Worm (Caenorhabditis elegans) whole organism, L4 larva: ENCODE data around the gene col-43.

Experiments
- F44E2.7 ChIP-seq: fragments of 200-800 bp; sonication (Bioruptor generic); IDR thresholded peaks from 2 replicates; pipeline ENCODE4 v2.1.2; 2022; ENCODE audit warnings: missing genetic modification characterization, missing compliant biosample characterization
- F49E8.2 ChIP-seq: sonication (generic microtip); optimal IDR thresholded peaks from 2 replicates; lab custom pipeline; 2016; ENCODE audit warnings: missing compliant biosample characterization, mild to moderate bottlenecking, missing genetic modification characterization, borderline replicate concordance
- T26A8.4 ChIP-seq: fragments of 200-800 bp; sonication (Bioruptor generic); IDR thresholded peaks from 2 replicates; pipeline ENCODE4 v1.3.6; 2022; ENCODE audit warnings: missing genetic modification characterization, missing compliant biosample characterization
- Y105C5A.15 ChIP-seq: fragments of 200-800 bp; sonication (Bioruptor generic); IDR thresholded peaks from 2 replicates; pipeline ENCODE4 v1.3.6; 2022; ENCODE audit warnings: missing genetic modification characterization, missing compliant biosample characterization
- Y5F2A.4 ChIP-seq: fragments of 200-800 bp; sonication (Bioruptor generic); optimal IDR thresholded peaks from 2 replicates; lab custom pipeline; 2018; ENCODE audit warnings: mild to moderate bottlenecking, missing genetic modification characterization, missing compliant biosample characterization
- aha-1 ChIP-seq: fragments of 150-350 bp; peaks from one replicate; lab custom pipeline; 2014; ENCODE audit warnings: missing biosample characterization, missing genetic modification characterization
- ama-1 ChIP-seq: fragments of 150-350 bp; optimal IDR thresholded peaks from 2 replicates; lab custom pipeline; 2014; ENCODE audit warnings: inconsistent platforms, mixed read lengths
- ceh-20 ChIP-seq: fragments of 200-800 bp; sonication (Bioruptor generic); IDR thresholded peaks from 2 replicates; pipeline ENCODE4 v1.3.6; 2022; ENCODE audit warnings: missing genetic modification reagents, missing genetic modification characterization, missing compliant biosample characterization
- ceh-44 ChIP-seq: fragments of 200-800 bp; sonication (Bioruptor generic); IDR thresholded peaks from 2 replicates; pipeline ENCODE4 v1.3.6; 2022; ENCODE audit warnings: missing genetic modification reagents, missing genetic modification characterization, missing compliant biosample characterization
- ceh-62 ChIP-seq: sonication (generic microtip); optimal IDR thresholded peaks from 2 replicates; lab custom pipeline; 2017; ENCODE audit warnings: missing biosample characterization, missing genetic modification characterization
- daf-16 ChIP-seq, 3 experiments: sonication (generic microtip); optimal IDR thresholded peaks; 2 replicates each; lab custom pipeline; 2016 to 2017; ENCODE audit warnings: missing genetic modification characterization in 3 of 3, missing genetic modification reagents in 3 of 3, mild to moderate bottlenecking in 2 of 3, missing compliant biosample characterization in 2 of 3, missing biosample characterization in 1 of 3, moderate library complexity in 1 of 3
- daf-8 ChIP-seq: fragments of 200-800 bp; sonication (Bioruptor generic); IDR thresholded peaks from 2 replicates; pipeline ENCODE4 v1.3.6; 2022; ENCODE audit warnings: missing genetic modification characterization, missing compliant biosample characterization
- dmd-6 ChIP-seq: fragments of 200-800 bp; sonication (Bioruptor generic); IDR thresholded peaks from 2 replicates; pipeline ENCODE4 v1.3.6; 2022; ENCODE audit warnings: missing genetic modification reagents, missing genetic modification characterization, missing compliant biosample characterization
- dve-1 ChIP-seq: sonication (generic microtip); optimal IDR thresholded peaks from 2 replicates; lab custom pipeline; 2017; ENCODE audit warnings: antibody characterized with exemption, mild to moderate bottlenecking, missing genetic modification characterization, missing compliant biosample characterization; ENCODE audit not compliant: insufficient read depth
- gei-8 ChIP-seq: fragments of 200-800 bp; sonication (Bioruptor generic); optimal IDR thresholded peaks from 2 replicates; lab custom pipeline; 2018; ENCODE audit warnings: mild to moderate bottlenecking, missing genetic modification characterization, missing compliant biosample characterization
- hlh-11 ChIP-seq: fragments of 200-800 bp; sonication (Bioruptor generic); optimal IDR thresholded peaks from 2 replicates; lab custom pipeline; 2018; ENCODE audit warnings: mild to moderate bottlenecking, missing genetic modification characterization, missing compliant biosample characterization
- hmg-1.1 ChIP-seq: fragments of 200-800 bp; sonication (Bioruptor generic); IDR thresholded peaks from 2 replicates; pipeline ENCODE4 v1.3.6; 2022; ENCODE audit warnings: missing genetic modification reagents, missing genetic modification characterization, missing compliant biosample characterization
- lin-1 ChIP-seq: fragments of 200-800 bp; sonication (Bioruptor generic); IDR thresholded peaks from 2 replicates; pipeline ENCODE4 v1.3.6; 2022; ENCODE audit warnings: missing genetic modification reagents, missing genetic modification characterization, missing compliant biosample characterization
- lin-29 ChIP-seq: fragments of 200-800 bp; sonication (Bioruptor generic); IDR thresholded peaks from 2 replicates; pipeline ENCODE4 v1.3.6; 2022; ENCODE audit warnings: missing genetic modification reagents, missing genetic modification characterization, missing compliant biosample characterization
- lin-38 ChIP-seq: fragments of 200-800 bp; sonication (Bioruptor generic); IDR thresholded peaks from 2 replicates; pipeline ENCODE4 v1.3.6; 2022; ENCODE audit warnings: missing genetic modification reagents, missing genetic modification characterization, missing compliant biosample characterization
- lir-3 ChIP-seq: sonication (generic microtip); optimal IDR thresholded peaks from 2 replicates; lab custom pipeline; 2016; ENCODE audit warnings: mild to moderate bottlenecking, missing genetic modification characterization, missing compliant biosample characterization
- mep-1 ChIP-seq: fragments of 150-350 bp; sonication (generic microtip); optimal IDR thresholded peaks from 3 replicates; lab custom pipeline; 2014; ENCODE audit warnings: missing biosample characterization, missing genetic modification characterization
- mes-2 ChIP-seq: sonication (generic microtip); optimal IDR thresholded peaks from 2 replicates; lab custom pipeline; 2016; ENCODE audit warnings: missing genotype, mild to moderate bottlenecking, missing genetic modification characterization, missing compliant biosample characterization; ENCODE audit not compliant: poor library complexity, severe bottlenecking
- mxl-3 ChIP-seq: fragments of 200-800 bp; sonication (Bioruptor generic); optimal IDR thresholded peaks from 2 replicates; lab custom pipeline; 2018; ENCODE audit warnings: mild to moderate bottlenecking, missing genetic modification characterization, missing compliant biosample characterization
- nhr-102 ChIP-seq: sonication (generic microtip); optimal IDR thresholded peaks from 2 replicates; lab custom pipeline; 2016; ENCODE audit warnings: mild to moderate bottlenecking, missing genetic modification characterization, moderate library complexity, missing compliant biosample characterization
- nhr-111 ChIP-seq: fragments of 200-800 bp; sonication (Bioruptor generic); optimal IDR thresholded peaks from 2 replicates; lab custom pipeline; 2018; ENCODE audit warnings: mild to moderate bottlenecking, missing genetic modification characterization, missing compliant biosample characterization
- nhr-41 ChIP-seq: fragments of 200-800 bp; sonication (Bioruptor generic); IDR thresholded peaks from 2 replicates; pipeline ENCODE4 v1.3.6; 2022; ENCODE audit warnings: missing genetic modification reagents, missing genetic modification characterization, missing compliant biosample characterization
- nhr-48 ChIP-seq: sonication (generic microtip); optimal IDR thresholded peaks from 2 replicates; lab custom pipeline; 2016; ENCODE audit warnings: mild to moderate bottlenecking, missing genetic modification characterization, missing compliant biosample characterization
- nhr-6 ChIP-seq: fragments of 150-350 bp; optimal IDR thresholded peaks from 2 replicates; lab custom pipeline; 2014; ENCODE audit warnings: missing biosample characterization, missing genetic modification characterization
- nhr-76 ChIP-seq: fragments of 150-350 bp; optimal IDR thresholded peaks from 2 replicates; lab custom pipeline; 2014; ENCODE audit warnings: missing biosample characterization, missing genetic modification characterization
- php-3 ChIP-seq: fragments of 200-800 bp; sonication (Bioruptor generic); IDR thresholded peaks from 2 replicates; pipeline ENCODE4 v1.3.6; 2022; ENCODE audit warnings: missing genetic modification reagents, missing genetic modification characterization, missing compliant biosample characterization
- skn-1 ChIP-seq: fragments of 150-350 bp; optimal IDR thresholded peaks from 2 replicates; lab custom pipeline; 2014; ENCODE audit warnings: missing biosample characterization, missing genetic modification characterization
- unc-39 ChIP-seq: sonication (generic microtip); optimal IDR thresholded peaks from 2 replicates; lab custom pipeline; 2017; ENCODE audit warnings: missing biosample characterization, missing genetic modification characterization
- vab-7 ChIP-seq: fragments of 200-800 bp; sonication (Bioruptor generic); IDR thresholded peaks from 2 replicates; pipeline ENCODE4 v1.3.6; 2022; ENCODE audit warnings: missing genetic modification reagents, missing genetic modification characterization, missing compliant biosample characterization
- zag-1 ChIP-seq: fragments of 150-350 bp; optimal IDR thresholded peaks from 2 replicates; lab custom pipeline; 2014; ENCODE audit warnings: missing biosample characterization, missing genetic modification characterization
- zfp-3 ChIP-seq: fragments of 200-800 bp; sonication (Bioruptor generic); conservative IDR thresholded peaks from 2 replicates; pipeline ENCODE4 v1.3.6; 2022; ENCODE audit warnings: missing genetic modification reagents, missing genetic modification characterization, missing compliant biosample characterization
- zip-11 ChIP-seq: fragments of 200-800 bp; sonication (Bioruptor generic); IDR thresholded peaks from 2 replicates; pipeline ENCODE4 v1.3.6; 2022; ENCODE audit warnings: missing genetic modification characterization, missing compliant biosample characterization
- zip-2 ChIP-seq: fragments of 150-350 bp; optimal IDR thresholded peaks from 2 replicates; lab custom pipeline; 2014; ENCODE audit warnings: missing biosample characterization, missing genetic modification characterization
- ztf-11 ChIP-seq: fragments of 150-350 bp; optimal IDR thresholded peaks from 2 replicates; lab custom pipeline; 2014; ENCODE audit warnings: missing biosample characterization, missing genetic modification characterization
- ztf-7 ChIP-seq: fragments of 150-350 bp; optimal IDR thresholded peaks from 2 replicates; lab custom pipeline; 2014; ENCODE audit warnings: missing biosample characterization, missing genetic modification characterization

col-43 gene

ce11 chrV:8013901-8014388, 36.8 kb downstream of the col-43 start, which contains the start of gene Y97E10AR.6 (continued):
- TF ChIP-seq ceh-44 (GFP tag; lab: Robert Waterston, UW) (no peak), vab-7 (GFP tag; lab: Robert Waterston, UW) (no peak), hlh-11 (tag; lab: Kevin White, UChicago) (peak; percentile 41), ceh-62 (no peak), zag-1 (tag; lab: Kevin White, UChicago) (no peak), zip-2 (tag; lab: Kevin White, UChicago) (no peak), nhr-76 (no peak), mep-1 (tag; lab: Kevin White, UChicago) (peak; percentile 35), lin-29 (GFP tag; lab: Robert Waterston, UW) (no peak), nhr-6 (no peak), nhr-111 (GFP tag; lab: Kevin White, UChicago) (no peak), aha-1 (tag; lab: Kevin White, UChicago) (peak; percentile 85), dmd-6 (peak; percentile 37), skn-1 (no peak), Y5F2A.4 (no peak), T26A8.4 (GFP tag; lab: Robert Waterston, UW) (no peak), php-3 (no peak), zfp-3 (GFP tag; lab: Robert Waterston, UW) (no peak), ceh-20 (GFP tag; lab: Robert Waterston, UW) (no peak), lir-3 (tag; lab: Kevin White, UChicago) (no peak), lin-38 (GFP tag; lab: Robert Waterston, UW) (peak; percentile 70), gei-8 (GFP tag; lab: Kevin White, UChicago) (no peak), lin-1 (no peak), F44E2.7 (no peak), nhr-48 (tag; lab: Kevin White, UChicago) (no peak), dve-1 (peak; percentile 25), ztf-11 (tag; lab: Kevin White, UChicago) (no peak), F49E8.2 (no peak), Y105C5A.15 (GFP tag; lab: Robert Waterston, UW) (no peak), mxl-3 (peak; percentile 6)

- TF ChIP-seq lin-1 (peak; percentile 53; the same call in 1 of the 2 replicates), ztf-7 (no peak), F49E8.2 (peak; percentile 8), vab-7 (GFP tag; lab: Robert Waterston, UW) (no peak), hmg-1.1 (no peak), mes-2 (peak; percentile 35), lin-38 (GFP tag; lab: Robert Waterston, UW) (peak; percentile 39), nhr-102 (tag; lab: Kevin White, UChicago) (peak; percentile 4), unc-39 (tag; lab: Kevin White, UChicago) (no peak), daf-16 (GFP tag; optimal IDR thresholded peaks at IDR 0.05; lab: Kevin White, UChicago) (no peak), daf-16 (tag; optimal IDR thresholded peaks at IDR 0.05; lab: Kevin White, UChicago) (peak; percentile 3), nhr-6 (no peak), dve-1 (peak; percentile 1), zip-11 (GFP tag; lab: Robert Waterston, UW) (no peak), daf-8 (GFP tag; lab: Robert Waterston, UW) (no peak), T26A8.4 (GFP tag; lab: Robert Waterston, UW) (peak; percentile 43; the same call in 1 of the 2 replicates), ama-1 (lab: Kevin White, UChicago) (peak; percentile 57)
These were observed 38.7 kb downstream of the col-43 start, which contains the start of gene rpb-9 for ce11 chrV:8012032-8012431. Gene rpb-9, minus strand, starts transcription at chrV:8012345.

ce11 chrV:8010846-8011245, 39.9 kb downstream of the col-43 start, which contains the start of gene lmtr-2:
Gene lmtr-2, minus strand, starts transcription at chrV:8011106.
- TF ChIP-seq ama-1 (lab: Kevin White, UChicago) (peak; percentile 74), aha-1 (tag; lab: Kevin White, UChicago) (peak; percentile 88), nhr-41 (no peak), daf-16 (GFP tag; optimal IDR thresholded peaks at IDR 0.05; lab: Kevin White, UChicago) (no peak), daf-16 (tag; optimal IDR thresholded peaks at IDR 0.05; lab: Kevin White, UChicago) (peak; percentile 29)
